Worm (Caenorhabditis elegans) whole organism, young adult: ENCODE results near the gene dpy-2.

ENCODE experiments used
- B0019.2 ChIP-seq: fragments of 200-800 bp; sonication (Bioruptor generic); conservative IDR thresholded peaks from 2 replicates; pipeline ENCODE4 v1.3.6; 2022; ENCODE audit warnings: missing genetic modification reagents, missing genetic modification characterization, missing compliant biosample characterization
- D2030.7 ChIP-seq: fragments of 200-800 bp; sonication (Bioruptor generic); IDR thresholded peaks from 2 replicates; pipeline ENCODE4 v1.3.6; 2022; ENCODE audit warnings: missing genetic modification reagents, missing genetic modification characterization, missing compliant biosample characterization
- F22D6.2 ChIP-seq: sonication (generic microtip); optimal IDR thresholded peaks from 2 replicates; lab custom pipeline; 2016; ENCODE audit warnings: mild to moderate bottlenecking, missing genetic modification characterization, missing compliant biosample characterization
- F33H1.4 ChIP-seq: fragments of 200-800 bp; sonication (Bioruptor generic); IDR thresholded peaks from 2 replicates; pipeline ENCODE4 v1.3.6; 2022; ENCODE audit warnings: missing genetic modification reagents, missing genetic modification characterization, missing compliant biosample characterization
- K12H6.12 ChIP-seq: fragments of 200-800 bp; sonication (Bioruptor generic); optimal IDR thresholded peaks from 2 replicates; lab custom pipeline; 2018; ENCODE audit warnings: mild to moderate bottlenecking, missing genetic modification characterization, missing compliant biosample characterization
- ZK185.1 ChIP-seq: sonication (generic microtip); optimal IDR thresholded peaks from 2 replicates; lab custom pipeline; 2016; ENCODE audit warnings: mild to moderate bottlenecking, missing genetic modification characterization, missing compliant biosample characterization; ENCODE audit not compliant: poor library complexity, severe bottlenecking
- ama-1 ChIP-seq, 3 experiments: fragments of 150-350 bp in 1 of 3; sonication (generic microtip) in 2 of 3; optimal IDR thresholded peaks; 2 replicates each; lab custom pipeline; 2014 to 2018; ENCODE audit warnings: missing biosample characterization in 2 of 3, missing genetic modification characterization in 2 of 3, missing genetic modification reagents in 2 of 3
- aptf-2 ChIP-seq: fragments of 200-800 bp; sonication (Bioruptor generic); conservative IDR thresholded peaks from 2 replicates; pipeline ENCODE4 v1.3.6; 2022; ENCODE audit warnings: missing genetic modification reagents, missing genetic modification characterization, missing compliant biosample characterization
- atf-7 ChIP-seq: sonication (generic microtip); optimal IDR thresholded peaks from 2 replicates; lab custom pipeline; 2017; ENCODE audit warnings: mild to moderate bottlenecking, missing genetic modification characterization, missing compliant biosample characterization
- athp-1 ChIP-seq: sonication (generic microtip); optimal IDR thresholded peaks from 2 replicates; lab custom pipeline; 2017; ENCODE audit warnings: mild to moderate bottlenecking, missing genetic modification characterization, missing compliant biosample characterization
- attf-3 ChIP-seq: fragments of 200-800 bp; sonication (Bioruptor generic); conservative IDR thresholded peaks from 2 replicates; pipeline ENCODE4 v1.3.6; 2022; ENCODE audit warnings: missing genetic modification reagents, missing genetic modification characterization, missing compliant biosample characterization
- attf-5 ChIP-seq: fragments of 200-800 bp; sonication (Bioruptor generic); optimal IDR thresholded peaks from 2 replicates; lab custom pipeline; 2018; ENCODE audit warnings: mild to moderate bottlenecking, missing genetic modification characterization, missing compliant biosample characterization
- bed-2 ChIP-seq: fragments of 200-800 bp; sonication (Bioruptor generic); IDR thresholded peaks from 2 replicates; pipeline ENCODE4 v1.3.6; 2022; ENCODE audit warnings: missing genetic modification reagents, missing genetic modification characterization, missing compliant biosample characterization
- cebp-1 ChIP-seq, 2 experiments: fragments of 200-800 bp in 1 of 2; sonication (Bioruptor generic) in 1 of 2; sonication (generic microtip) in 1 of 2; IDR thresholded peaks in 1 of 2; optimal IDR thresholded peaks in 1 of 2; 2 replicates each; pipeline versions ENCODE4 v1.3.6 to Lab custom; 2017 to 2022; ENCODE audit warnings: missing compliant biosample characterization in 2 of 2, missing genetic modification characterization in 2 of 2, mild to moderate bottlenecking in 1 of 2, missing genetic modification reagents in 1 of 2, moderate library complexity in 1 of 2
- ceh-100 ChIP-seq: fragments of 200-800 bp; sonication (Bioruptor generic); IDR thresholded peaks from 2 replicates; pipeline ENCODE4 v1.3.6; 2022; ENCODE audit warnings: missing genetic modification reagents, missing genetic modification characterization, missing compliant biosample characterization
- ceh-27 ChIP-seq: fragments of 200-800 bp; sonication (Bioruptor generic); optimal IDR thresholded peaks from 2 replicates; lab custom pipeline; 2018; ENCODE audit warnings: mild to moderate bottlenecking, missing genetic modification characterization, moderate library complexity, missing compliant biosample characterization
- ceh-58 ChIP-seq: fragments of 200-800 bp; sonication (Bioruptor generic); IDR thresholded peaks from 2 replicates; pipeline ENCODE4 v1.3.6; 2022; ENCODE audit warnings: missing genetic modification characterization, missing compliant biosample characterization
- die-1 ChIP-seq: sonication (generic microtip); optimal IDR thresholded peaks from 2 replicates; lab custom pipeline; 2016; ENCODE audit warnings: missing genotype, mild to moderate bottlenecking, missing genetic modification characterization, missing compliant biosample characterization
- dox-1 ChIP-seq: fragments of 200-800 bp; sonication (Bioruptor generic); IDR thresholded peaks from 2 replicates; pipeline ENCODE4 v1.3.6; 2022; ENCODE audit warnings: missing genetic modification reagents, missing genetic modification characterization, missing compliant biosample characterization
- egl-18 ChIP-seq: fragments of 200-800 bp; sonication (Bioruptor generic); IDR thresholded peaks from 2 replicates; pipeline ENCODE4 v1.3.6; 2022; ENCODE audit warnings: missing genetic modification reagents, missing genetic modification characterization, missing compliant biosample characterization
- egl-44 ChIP-seq: fragments of 200-800 bp; sonication (Bioruptor generic); IDR thresholded peaks from 2 replicates; pipeline ENCODE4 v1.3.6; 2022; ENCODE audit warnings: missing genetic modification reagents, missing genetic modification characterization, missing compliant biosample characterization
- ekl-4 ChIP-seq: fragments of 200-800 bp; sonication (Bioruptor generic); IDR thresholded peaks from 2 replicates; pipeline ENCODE4 v1.3.6; 2022; ENCODE audit warnings: missing genetic modification reagents, missing genetic modification characterization, missing compliant biosample characterization
- hmg-1.2 ChIP-seq: fragments of 200-800 bp; sonication (Bioruptor generic); IDR thresholded peaks from 2 replicates; pipeline ENCODE4 v1.3.6; 2022; ENCODE audit warnings: missing genetic modification reagents, missing genetic modification characterization, missing compliant biosample characterization
- hmg-20 ChIP-seq: fragments of 200-800 bp; sonication (Bioruptor generic); IDR thresholded peaks from 2 replicates; pipeline ENCODE4 v1.3.6; 2022; ENCODE audit warnings: missing genetic modification reagents, missing genetic modification characterization, missing compliant biosample characterization
- hsf-1 ChIP-seq: fragments of 200-800 bp; sonication (Bioruptor generic); IDR thresholded peaks from 2 replicates; pipeline ENCODE4 v1.3.6; 2022; ENCODE audit warnings: missing genetic modification reagents, missing genetic modification characterization, missing compliant biosample characterization
- lin-26 ChIP-seq: fragments of 200-800 bp; sonication (Bioruptor generic); IDR thresholded peaks from 2 replicates; pipeline ENCODE4 v1.3.6; 2022; ENCODE audit warnings: missing genetic modification reagents, missing genetic modification characterization, missing compliant biosample characterization
- lin-54 ChIP-seq: fragments of 200-800 bp; sonication (Bioruptor generic); optimal IDR thresholded peaks from 2 replicates; lab custom pipeline; 2018; ENCODE audit warnings: mild to moderate bottlenecking, missing genetic modification characterization, missing compliant biosample characterization
- lsl-1 ChIP-seq: fragments of 200-800 bp; sonication (Bioruptor generic); optimal IDR thresholded peaks from 2 replicates; lab custom pipeline; 2018; ENCODE audit warnings: mild to moderate bottlenecking, missing genetic modification characterization, moderate library complexity, missing compliant biosample characterization
- lsy-27 ChIP-seq: sonication (generic microtip); optimal IDR thresholded peaks from 2 replicates; lab custom pipeline; 2017; ENCODE audit warnings: missing genetic modification characterization, mild to moderate bottlenecking, missing compliant biosample characterization, antibody characterized with exemption, missing genotype, borderline replicate concordance; ENCODE audit not compliant: insufficient read depth
- madf-10 ChIP-seq: sonication (generic microtip); optimal IDR thresholded peaks from 2 replicates; lab custom pipeline; 2016; ENCODE audit warnings: mild to moderate bottlenecking, missing genetic modification characterization, missing compliant biosample characterization
- madf-3 ChIP-seq: fragments of 200-800 bp; sonication (Bioruptor generic); IDR thresholded peaks from 2 replicates; pipeline ENCODE4 v1.3.6; 2022; ENCODE audit warnings: missing genetic modification reagents, missing genetic modification characterization, missing compliant biosample characterization
- madf-6 ChIP-seq: fragments of 200-800 bp; sonication (Bioruptor generic); IDR thresholded peaks from 2 replicates; pipeline ENCODE4 v1.3.6; 2022; ENCODE audit warnings: missing genetic modification reagents, missing genetic modification characterization, missing compliant biosample characterization
- mcd-1 ChIP-seq: fragments of 200-800 bp; sonication (Bioruptor generic); IDR thresholded peaks from 2 replicates; pipeline ENCODE4 v1.3.6; 2022; ENCODE audit warnings: missing genetic modification reagents, missing genetic modification characterization, missing compliant biosample characterization
- mes-4 ChIP-seq: sonication (generic microtip); optimal IDR thresholded peaks from 2 replicates; lab custom pipeline; 2016; ENCODE audit warnings: missing genotype, missing genetic modification characterization, missing compliant biosample characterization
- nhr-80 ChIP-seq: sonication (generic microtip); optimal IDR thresholded peaks from 2 replicates; lab custom pipeline; 2016; ENCODE audit warnings: missing genetic modification characterization, missing compliant biosample characterization
- nhr-90 ChIP-seq: sonication (generic microtip); optimal IDR thresholded peaks from 2 replicates; lab custom pipeline; 2016; ENCODE audit warnings: missing genotype, mild to moderate bottlenecking, missing genetic modification characterization, missing compliant biosample characterization
- rcor-1 ChIP-seq: fragments of 200-800 bp; sonication (Bioruptor generic); IDR thresholded peaks from 2 replicates; pipeline ENCODE4 v1.3.6; 2022; ENCODE audit warnings: missing genetic modification reagents, missing genetic modification characterization, missing compliant biosample characterization
- repo-1 ChIP-seq: sonication (generic microtip); optimal IDR thresholded peaks from 2 replicates; lab custom pipeline; 2017; ENCODE audit warnings: mild to moderate bottlenecking, missing genetic modification characterization, missing compliant biosample characterization
- tbp1 ChIP-seq: fragments of 200-800 bp; sonication (Bioruptor generic); optimal IDR thresholded peaks from 2 replicates; lab custom pipeline; 2018; ENCODE audit warnings: mild to moderate bottlenecking, missing genetic modification characterization, missing compliant biosample characterization
- zim-3 ChIP-seq: sonication (generic microtip); optimal IDR thresholded peaks from 2 replicates; lab custom pipeline; 2017; ENCODE audit warnings: mild to moderate bottlenecking, missing genetic modification characterization, moderate library complexity, missing compliant biosample characterization
- ztf-18 ChIP-seq: sonication (generic microtip); optimal IDR thresholded peaks from 2 replicates; lab custom pipeline; 2016; ENCODE audit warnings: missing genotype, mild to moderate bottlenecking, missing genetic modification characterization, missing compliant biosample characterization
- ztf-3 ChIP-seq: fragments of 200-800 bp; sonication (Bioruptor generic); optimal IDR thresholded peaks from 2 replicates; lab custom pipeline; 2018; ENCODE audit warnings: mild to moderate bottlenecking, missing genetic modification characterization, missing compliant biosample characterization

dpy-2 gene

ce11 chrII:6736066-6736465 is 22.0 kb downstream of the dpy-2 start, which contains the start of gene mrps-18.C:
Gene mrps-18.C, plus strand, starts transcription at chrII:6736203.
- TF ChIP-seq F22D6.2 (tag; lab: Kevin White, UChicago) (no peak), egl-44 (GFP tag; lab: Robert Waterston, UW) (no peak), ekl-4 (GFP tag; lab: Robert Waterston, UW) (peak; percentile 56), ama-1 (optimal IDR thresholded peaks at IDR 0.05; lab: Kevin White, UChicago) (no peak), ama-1 (GFP tag; optimal IDR thresholded peaks at IDR 0.05; lab: Kevin White, UChicago) (no peak), madf-6 (peak; percentile 47), hmg-1.2 (GFP tag; lab: Robert Waterston, UW) (0 out of 2 replicates have a peak, but pooled peaks have one; percentile 15), repo-1 (tag; lab: Kevin White, UChicago) (peak; percentile 36), hsf-1 (GFP tag; lab: Robert Waterston, UW) (0 out of 2 replicates have a peak, but pooled peaks have one; percentile 27), ceh-58 (no peak), mcd-1 (GFP tag; lab: Robert Waterston, UW) (0 out of 2 replicates have a peak, but pooled peaks have one; percentile 30), madf-3 (0 out of 2 replicates have a peak, but pooled peaks have one; percentile 7), hmg-20 (GFP tag; lab: Robert Waterston, UW) (0 out of 2 replicates have a peak, but pooled peaks have one; percentile 3), athp-1 (tag; lab: Kevin White, UChicago) (peak; percentile 22), tbp1 (no peak)

- TF ChIP-seq ceh-100 (GFP tag; lab: Robert Waterston, UW) = no peak
- TF ChIP-seq D2030.7 (GFP tag; lab: Robert Waterston, UW) = no peak
- TF ChIP-seq rcor-1 (GFP tag; lab: Robert Waterston, UW) = no peak
- TF ChIP-seq zim-3 = no peak
These were observed 22.5 kb downstream of the dpy-2 start, which contains the start of gene T14B4.1 for ce11 chrII:6736604-6737003. Gene T14B4.1, plus strand, starts transcription at chrII:6736904.

ce11 chrII:6741428-6741827 is 27.3 kb downstream of the dpy-2 start, which contains the start of gene exos-8:
Gene exos-8, plus strand, starts transcription at chrII:6741691.
- TF ChIP-seq egl-18 (no peak), F33H1.4 (peak; percentile 21; the same call in 1 of the 2 replicates), ztf-18 (tag; lab: Kevin White, UChicago) (peak; percentile 33), dox-1 (peak; percentile 57), nhr-90 (tag; lab: Kevin White, UChicago) (no peak), madf-10 (tag; lab: Kevin White, UChicago) (peak; percentile 50), ceh-27 (GFP tag; lab: Kevin White, UChicago) (peak; percentile 60), lsy-27 (no peak), lin-54 (GFP tag; lab: Kevin White, UChicago) (peak; percentile 40), bed-2 (GFP tag; lab: Robert Waterston, UW) (peak; percentile 64; the same call in 1 of the 2 replicates), tbp1 (peak; percentile 55), K12H6.12 (tag; lab: Kevin White, UChicago) (peak; percentile 32), aptf-2 (0 out of 2 replicates have a peak, but pooled peaks have one; percentile 60), B0019.2 (no peak), ceh-100 (GFP tag; lab: Robert Waterston, UW) (peak; percentile 97), egl-44 (GFP tag; lab: Robert Waterston, UW) (0 out of 2 replicates have a peak, but pooled peaks have one; percentile 20), lin-26 (0 out of 2 replicates have a peak, but pooled peaks have one; percentile 51), ztf-3 (no peak), hmg-1.2 (GFP tag; lab: Robert Waterston, UW) (peak; percentile 41; the same call in 1 of the 2 replicates), ama-1 (optimal IDR thresholded peaks at IDR 0.05; lab: Kevin White, UChicago) (no peak), ama-1 (GFP tag; optimal IDR thresholded peaks at IDR 0.05; lab: Kevin White, UChicago) (no peak), cebp-1 (GFP tag; IDR thresholded peaks at IDR 0.05; lab: Robert Waterston, UW) (0 out of 2 replicates have a peak, but pooled peaks have one; percentile 14), cebp-1 (tag; optimal IDR thresholded peaks at IDR 0.05; lab: Kevin White, UChicago) (no peak), attf-3 (GFP tag; lab: Robert Waterston, UW) (peak; percentile 65), nhr-80 (tag; lab: Kevin White, UChicago) (peak; percentile 54), mes-4 (tag; lab: Kevin White, UChicago) (no peak), attf-5 (GFP tag; lab: Kevin White, UChicago) (peak; percentile 87), die-1 (peak; percentile 19), lsl-1 (GFP tag; lab: Kevin White, UChicago) (peak; percentile 34), ZK185.1 (tag; lab: Kevin White, UChicago) (peak; percentile 48), madf-6 (0 out of 2 replicates have a peak, but pooled peaks have one; percentile 16), atf-7 (tag; lab: Kevin White, UChicago) (no peak), zim-3 (no peak), mcd-1 (GFP tag; lab: Robert Waterston, UW) (peak; percentile 92)
